Fruit fly (Drosophila melanogaster): ENCODE data around the gene OXA1L.

The OXA1L gene

DNA sequence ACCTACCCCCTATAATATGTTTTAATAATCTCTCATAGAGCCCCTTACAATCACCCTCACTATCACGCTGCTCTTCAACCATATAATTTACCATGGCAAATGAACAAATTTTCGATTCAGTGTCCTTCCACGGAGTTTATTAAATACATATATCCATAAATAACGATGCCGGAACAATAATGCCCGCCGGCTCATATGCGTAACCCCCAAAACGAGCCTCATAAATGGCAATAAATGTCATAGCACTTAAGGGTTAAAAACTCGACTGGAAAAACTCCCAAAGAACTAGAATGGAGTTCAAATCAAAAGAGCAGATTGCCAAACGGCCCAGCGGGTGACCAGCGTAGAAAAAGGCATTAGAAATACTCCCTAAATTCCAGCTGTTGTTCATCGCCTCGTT is 45.4 kb downstream of the OXA1L start:
- TF ChIP-seq EcR (GFP tag; optimal IDR thresholded peaks at IDR 0.05) (no peak), Dll (optimal IDR thresholded peaks at IDR 0.05) (no peak), usp (GFP tag; optimal IDR thresholded peaks at IDR 0.05) (no peak), CG8478 (optimal IDR thresholded peaks at IDR 0.05) (no peak), pan (optimal IDR thresholded peaks at IDR 0.05) (no peak), psq (optimal IDR thresholded peaks at IDR 0.05) (no peak)

DNA sequence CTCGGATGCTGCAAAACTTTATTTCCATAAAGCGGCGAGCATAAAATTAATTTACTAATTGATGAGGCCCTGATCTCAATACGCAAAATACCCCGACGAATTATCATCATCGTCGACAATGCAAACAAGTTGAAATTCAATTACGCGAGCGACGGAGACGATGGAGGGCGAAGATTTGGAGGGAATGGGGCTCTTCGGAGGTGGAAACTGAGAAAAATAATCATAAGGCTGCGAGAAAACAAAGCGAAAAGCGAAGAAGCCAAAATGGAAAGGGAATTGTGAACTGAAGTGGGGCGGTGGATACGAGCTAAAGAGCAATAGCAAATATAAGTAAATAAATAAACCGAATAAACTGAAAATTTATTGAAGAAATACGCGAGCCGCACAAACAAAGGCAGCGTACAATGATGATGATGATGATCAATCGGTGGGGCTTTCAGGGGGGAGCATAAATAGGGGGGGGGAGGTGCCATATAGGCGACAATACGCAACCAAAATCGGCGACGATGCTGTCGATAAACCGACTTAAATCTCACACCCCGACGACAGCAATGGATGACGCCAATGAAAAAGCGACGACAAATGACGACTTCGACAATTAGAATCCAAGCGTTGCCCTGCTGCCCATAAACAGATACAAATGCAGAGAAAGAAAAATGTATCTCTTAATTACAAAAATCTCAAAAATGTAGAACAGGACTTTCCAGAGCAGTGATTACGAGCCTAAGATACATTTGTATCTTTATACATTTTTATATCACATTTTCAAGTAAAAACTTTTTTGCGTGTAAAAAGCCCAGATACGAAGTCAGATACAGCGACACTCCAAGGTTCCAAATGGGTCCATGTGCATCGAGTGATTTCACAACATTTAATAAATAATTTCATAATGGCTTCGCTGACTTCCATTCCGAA is 48.1 kb downstream of the OXA1L start:
- TF ChIP-seq usp (GFP tag; optimal IDR thresholded peaks at IDR 0.05), result no peak
- no peak for TF ChIP-seq CG8478 (optimal IDR thresholded peaks at IDR 0.05)
- TF ChIP-seq pan (optimal IDR thresholded peaks at IDR 0.05), result no peak
- no peak for TF ChIP-seq psq (optimal IDR thresholded peaks at IDR 0.05)
- no peak for TF ChIP-seq Dll (optimal IDR thresholded peaks at IDR 0.05)
- no peak for TF ChIP-seq EcR (GFP tag; optimal IDR thresholded peaks at IDR 0.05)

dm6 chr3L:10835228-10835627 is 51.0 kb downstream of the OXA1L start, which contains the start of gene tna:
Gene tna (plus strand): TSS chr3L:10835528.
- TF ChIP-seq Dll (optimal IDR thresholded peaks at IDR 0.05) (no peak), pan (optimal IDR thresholded peaks at IDR 0.05) (no peak), psq (optimal IDR thresholded peaks at IDR 0.05) (no peak), EcR (GFP tag; optimal IDR thresholded peaks at IDR 0.05) (no peak), usp (GFP tag; optimal IDR thresholded peaks at IDR 0.05) (no peak), CG8478 (optimal IDR thresholded peaks at IDR 0.05) (no peak)

All from whole organism.